Fruit fly (Drosophila melanogaster) whole organism, prepupa: Measurements from ENCODE around the gene Mlc-c.
A peak's percentile ranks its signal among the peaks of the same experiment; 100 is the strongest.

Experiments used
- CG10631 ChIP-seq: fragments of 200-800 bp; sonication (Bioruptor generic); optimal IDR thresholded peaks from 2 replicates; lab custom pipeline; 2016; ENCODE audit warnings: missing biosample characterization, missing genetic modification characterization
- CG11762 ChIP-seq: fragments of 200-800 bp; sonication (Bioruptor generic); optimal IDR thresholded peaks from 3 replicates; lab custom pipeline; 2016; ENCODE audit warnings: missing biosample characterization, missing genetic modification characterization; ENCODE audit not compliant: insufficient read depth
- CG15336 ChIP-seq: fragments of 200-800 bp; sonication (Bioruptor generic); IDR thresholded peaks from 2 replicates; pipeline ENCODE4 v1.3.6; 2022; ENCODE audit warnings: missing biosample characterization, missing genetic modification characterization
- CG16779 ChIP-seq: fragments of 200-800 bp; sonication (Bioruptor generic); optimal IDR thresholded peaks from 3 replicates; lab custom pipeline; 2017; ENCODE audit warnings: missing biosample characterization, mild to moderate bottlenecking, missing genetic modification characterization
- CG32006 ChIP-seq: fragments of 200-800 bp; sonication (Bioruptor generic); optimal IDR thresholded peaks from 3 replicates; lab custom pipeline; 2017; ENCODE audit warnings: missing biosample characterization, mild to moderate bottlenecking, missing genetic modification characterization
- CG3919 ChIP-seq: fragments of 200-800 bp; sonication (Bioruptor generic); optimal IDR thresholded peaks from 3 replicates; lab custom pipeline; 2016; ENCODE audit warnings: missing biosample characterization, missing genetic modification characterization
- CG4318 ChIP-seq: fragments of 200-800 bp; sonication (Bioruptor generic); optimal IDR thresholded peaks from 3 replicates; lab custom pipeline; 2017; ENCODE audit warnings: missing biosample characterization, mild to moderate bottlenecking, missing genetic modification characterization
- CG6163 ChIP-seq: fragments of 200-800 bp; sonication (Bioruptor generic); IDR thresholded peaks from 3 replicates; pipeline ENCODE4 v1.3.6; 2022; ENCODE audit warnings: missing biosample characterization, missing genetic modification characterization
- CG6792 ChIP-seq: fragments of 200-800 bp; sonication (Bioruptor generic); optimal IDR thresholded peaks from 3 replicates; lab custom pipeline; 2016; ENCODE audit warnings: missing biosample characterization, missing genetic modification characterization
- CG6854 ChIP-seq: fragments of 200-800 bp; sonication (Bioruptor generic); optimal IDR thresholded peaks from 2 replicates; lab custom pipeline; 2017; ENCODE audit warnings: missing biosample characterization, mild to moderate bottlenecking, missing genetic modification characterization
- CG8319 ChIP-seq: fragments of 200-800 bp; sonication (Bioruptor generic); optimal IDR thresholded peaks from 3 replicates; lab custom pipeline; 2016; ENCODE audit warnings: missing biosample characterization, missing genetic modification characterization
- CG8632 ChIP-seq: fragments of 200-800 bp; sonication (Bioruptor generic); optimal IDR thresholded peaks from 3 replicates; lab custom pipeline; 2016; ENCODE audit warnings: missing biosample characterization, missing genetic modification characterization
- CG9139 ChIP-seq: fragments of 200-800 bp; sonication (Bioruptor generic); optimal IDR thresholded peaks from 3 replicates; lab custom pipeline; 2017; ENCODE audit warnings: missing biosample characterization, mild to moderate bottlenecking, missing genetic modification characterization
- Eip75B ChIP-seq: fragments of 200-800 bp; sonication (Bioruptor generic); optimal IDR thresholded peaks from 3 replicates; lab custom pipeline; 2016; ENCODE audit warnings: missing biosample characterization, missing genetic modification characterization
- Eip78C ChIP-seq: fragments of 200-800 bp; sonication (Bioruptor generic); peaks from one replicate; lab custom pipeline; 2016; ENCODE audit warnings: missing biosample characterization, missing genetic modification characterization
- Ets21C ChIP-seq: fragments of 200-800 bp; sonication (Bioruptor generic); optimal IDR thresholded peaks from 3 replicates; lab custom pipeline; 2016; ENCODE audit warnings: missing biosample characterization, missing genetic modification characterization
- Ets96B ChIP-seq: fragments of 200-800 bp; optimal IDR thresholded peaks from 2 replicates; lab custom pipeline; 2019; ENCODE audit warnings: missing biosample characterization, mild to moderate bottlenecking, missing genetic modification characterization, moderate library complexity
- Gug ChIP-seq: fragments of 200-800 bp; sonication (Bioruptor generic); IDR thresholded peaks from 2 replicates; pipeline ENCODE4 v1.3.6; 2022; ENCODE audit warnings: missing biosample characterization, missing genetic modification characterization
- Hr39 ChIP-seq: fragments of 200-800 bp; sonication (Bioruptor generic); optimal IDR thresholded peaks from 2 replicates; lab custom pipeline; 2016; ENCODE audit warnings: missing biosample characterization, missing genetic modification characterization
- Hr4 ChIP-seq: fragments of 200-800 bp; sonication (Bioruptor generic); optimal IDR thresholded peaks from 3 replicates; lab custom pipeline; 2016; ENCODE audit warnings: missing biosample characterization, missing genetic modification characterization
- Met ChIP-seq: fragments of 200-800 bp; sonication (Bioruptor generic); optimal IDR thresholded peaks from 3 replicates; lab custom pipeline; 2016; ENCODE audit warnings: missing biosample characterization, missing genetic modification characterization
- OdsH ChIP-seq: fragments of 200-800 bp; sonication (Bioruptor generic); optimal IDR thresholded peaks from 3 replicates; lab custom pipeline; 2016; ENCODE audit warnings: missing biosample characterization, missing genetic modification characterization
- Smox ChIP-seq: fragments of 200-800 bp; sonication (Bioruptor generic); optimal IDR thresholded peaks from 3 replicates; lab custom pipeline; 2016; ENCODE audit warnings: missing biosample characterization, missing genetic modification characterization
- Sox14 ChIP-seq: fragments of 200-800 bp; sonication (Bioruptor generic); optimal IDR thresholded peaks from 3 replicates; lab custom pipeline; 2016; ENCODE audit warnings: missing biosample characterization, missing genetic modification characterization
- Sox15 ChIP-seq: fragments of 200-800 bp; sonication (Bioruptor generic); optimal IDR thresholded peaks from 3 replicates; lab custom pipeline; 2016; ENCODE audit warnings: missing biosample characterization, missing genetic modification characterization
- achi ChIP-seq: fragments of 200-800 bp; sonication (Bioruptor generic); optimal IDR thresholded peaks from 3 replicates; lab custom pipeline; 2016; ENCODE audit warnings: missing biosample characterization, missing genetic modification characterization
- acj6 ChIP-seq: fragments of 200-800 bp; sonication (Bioruptor generic); optimal IDR thresholded peaks from 3 replicates; lab custom pipeline; 2016; ENCODE audit warnings: missing biosample characterization, missing genetic modification characterization
- esn ChIP-seq: fragments of 200-800 bp; sonication (Bioruptor generic); optimal IDR thresholded peaks from 2 replicates; lab custom pipeline; 2016; ENCODE audit warnings: missing biosample characterization, mild to moderate bottlenecking, missing genetic modification characterization, moderate library complexity
- fd59A ChIP-seq: fragments of 200-800 bp; sonication (Bioruptor generic); optimal IDR thresholded peaks from 2 replicates; lab custom pipeline; 2017; ENCODE audit warnings: missing biosample characterization, mild to moderate bottlenecking, missing genetic modification characterization, missing genetic modification reagents
- fkh ChIP-seq: fragments of 200-800 bp; sonication (Bioruptor generic); optimal IDR thresholded peaks from 3 replicates; lab custom pipeline; 2017; ENCODE audit warnings: missing biosample characterization, mild to moderate bottlenecking, missing genetic modification characterization, moderate library complexity
- net ChIP-seq: fragments of 200-800 bp; sonication (Bioruptor generic); optimal IDR thresholded peaks from 3 replicates; lab custom pipeline; 2016; ENCODE audit warnings: missing biosample characterization, missing genetic modification characterization
- spab ChIP-seq: fragments of 200-800 bp; sonication (Bioruptor generic); optimal IDR thresholded peaks from 2 replicates; lab custom pipeline; 2017; ENCODE audit warnings: missing biosample characterization, mild to moderate bottlenecking, missing genetic modification characterization, missing genetic modification reagents
- svp ChIP-seq: fragments of 200-800 bp; sonication (Bioruptor generic); peaks from one replicate; lab custom pipeline; 2016; ENCODE audit warnings: missing biosample characterization, missing genetic modification characterization
- topi ChIP-seq: fragments of 200-800 bp; sonication (Bioruptor generic); optimal IDR thresholded peaks from 3 replicates; lab custom pipeline; 2016; ENCODE audit warnings: missing biosample characterization, missing genetic modification characterization

Mlc-c gene

dm6 chrX:5665902-5666301 is 43.6 kb upstream of the Mlc-c start, which contains the start of the genes Sirt4 and CG4119 (continued):
- TF ChIP-seq Ets96B (tag; lab: Kevin White, UChicago) = no peak
- no peak for TF ChIP-seq CG10631 (GFP tag; lab: Kevin White, UChicago)
- TF ChIP-seq Gug (GFP tag; lab: Robert Waterston, UW) = no peak
- no peak for TF ChIP-seq CG15336 (GFP tag; lab: Robert Waterston, UW)
- no peak for TF ChIP-seq OdsH (GFP tag; lab: Kevin White, UChicago)
- TF ChIP-seq Smox = no peak
- no peak for TF ChIP-seq CG11762 (GFP tag; lab: Kevin White, UChicago)
- TF ChIP-seq svp (GFP tag; lab: Kevin White, UChicago) = peak; percentile 17
- TF ChIP-seq net = no peak
- TF ChIP-seq CG8632 (GFP tag; lab: Kevin White, UChicago) = no peak
- no peak for TF ChIP-seq CG16779 (tag; lab: Kevin White, UChicago)
- TF ChIP-seq achi (GFP tag; lab: Kevin White, UChicago) = no peak

dm6 chrX:5664222-5664621 is 41.9 kb upstream of the Mlc-c start:
- peak; percentile 16 for TF ChIP-seq Eip78C
- no peak for TF ChIP-seq fd59A (GFP tag; lab: Kevin White, UChicago)
- no peak for TF ChIP-seq CG6792 (GFP tag; lab: Kevin White, UChicago)
- TF ChIP-seq CG6163 (GFP tag; lab: Robert Waterston, UW) = peak; percentile 29; the same call in 1 of the 3 replicates

- TF ChIP-seq net (no peak), Sox14 (GFP tag; lab: Kevin White, UChicago) (no peak), acj6 (GFP tag; lab: Kevin White, UChicago) (no peak)
These were observed 40.4 kb upstream of the Mlc-c start, which contains the start of gene OtopLc for dm6 chrX:5662761-5663160. OtopLc (minus strand) TSS chrX:5662861.

- TF ChIP-seq spab (no peak), CG32006 (GFP tag; lab: Kevin White, UChicago) (no peak)
These were observed 39.6 kb upstream of the Mlc-c start for dm6 chrX:5661971-5662370.

- no peak for TF ChIP-seq CG6854 (GFP tag; lab: Kevin White, UChicago)
- TF ChIP-seq CG4318 (GFP tag; lab: Kevin White, UChicago) = no peak
- TF ChIP-seq OdsH (GFP tag; lab: Kevin White, UChicago) = no peak
- TF ChIP-seq Met (GFP tag; lab: Kevin White, UChicago) = no peak
- no peak for TF ChIP-seq topi (GFP tag; lab: Kevin White, UChicago)
- no peak for TF ChIP-seq svp (GFP tag; lab: Kevin White, UChicago)
- no peak for TF ChIP-seq CG3919 (GFP tag; lab: Kevin White, UChicago)
- no peak for TF ChIP-seq Hr4 (GFP tag; lab: Kevin White, UChicago)
These were observed 27.7 kb upstream of the Mlc-c start for dm6 chrX:5649998-5650397.

- TF ChIP-seq Eip75B (GFP tag; lab: Kevin White, UChicago) = no peak
- TF ChIP-seq Sox15 (GFP tag; lab: Kevin White, UChicago) = no peak
- no peak for TF ChIP-seq Hr39
- TF ChIP-seq net = no peak
- no peak for TF ChIP-seq Ets21C
- no peak for TF ChIP-seq esn
- no peak for TF ChIP-seq CG9139
- no peak for TF ChIP-seq fkh (GFP tag; lab: Kevin White, UChicago)
- no peak for TF ChIP-seq CG8632 (GFP tag; lab: Kevin White, UChicago)
- TF ChIP-seq CG8319 (GFP tag; lab: Kevin White, UChicago) = no peak
- TF ChIP-seq, all 60 proteins: peak for 0
These were observed 27.0 kb upstream of the Mlc-c start for dm6 chrX:5649387-5649786.
